Worm (Caenorhabditis elegans) whole organism, midembryonic: Measurements from ENCODE around the gene pqn-48.

ENCODE experiments used
- T22C8.4 ChIP-seq: fragments of 200-800 bp; sonication (Bioruptor generic); IDR thresholded peaks from 2 replicates; pipeline ENCODE4 v1.3.6; 2022; ENCODE audit warnings: missing genetic modification characterization, missing compliant biosample characterization
- cog-1 ChIP-seq: sonication (generic microtip); optimal IDR thresholded peaks from 2 replicates; lab custom pipeline; 2016; ENCODE audit warnings: missing genetic modification characterization, missing compliant biosample characterization
- flt-1 ChIP-seq: fragments of 200-800 bp; sonication (Bioruptor generic); IDR thresholded peaks from 2 replicates; pipeline ENCODE4 v1.3.6; 2022; ENCODE audit warnings: missing genetic modification characterization, missing compliant biosample characterization
- klf-2 ChIP-seq: fragments of 200-800 bp; sonication (Bioruptor generic); conservative IDR thresholded peaks from 2 replicates; pipeline ENCODE4 v1.3.6; 2022; ENCODE audit warnings: missing genetic modification reagents, missing genetic modification characterization, missing compliant biosample characterization
- med-1 ChIP-seq: sonication (generic microtip); optimal IDR thresholded peaks from 2 replicates; lab custom pipeline; 2017; ENCODE audit warnings: missing genetic modification characterization, mild to moderate bottlenecking, missing compliant biosample characterization, antibody characterized with exemption, missing genetic modification reagents; ENCODE audit not compliant: insufficient read depth
- ref-1 ChIP-seq: fragments of 200-800 bp; sonication (Bioruptor generic); conservative IDR thresholded peaks from 2 replicates; pipeline ENCODE4 v1.3.6; 2022; ENCODE audit warnings: missing genetic modification reagents, missing genetic modification characterization, missing compliant biosample characterization
- tab-1 ChIP-seq: fragments of 200-800 bp; sonication (Bioruptor generic); IDR thresholded peaks from 2 replicates; pipeline ENCODE4 v1.3.6; 2022; ENCODE audit warnings: missing genetic modification characterization, missing compliant biosample characterization
- ztf-29 ChIP-seq: fragments of 200-800 bp; sonication (Bioruptor generic); IDR thresholded peaks from 2 replicates; pipeline ENCODE4 v1.3.6; 2022; ENCODE audit warnings: missing genetic modification reagents, missing genetic modification characterization, missing compliant biosample characterization

DNA sequence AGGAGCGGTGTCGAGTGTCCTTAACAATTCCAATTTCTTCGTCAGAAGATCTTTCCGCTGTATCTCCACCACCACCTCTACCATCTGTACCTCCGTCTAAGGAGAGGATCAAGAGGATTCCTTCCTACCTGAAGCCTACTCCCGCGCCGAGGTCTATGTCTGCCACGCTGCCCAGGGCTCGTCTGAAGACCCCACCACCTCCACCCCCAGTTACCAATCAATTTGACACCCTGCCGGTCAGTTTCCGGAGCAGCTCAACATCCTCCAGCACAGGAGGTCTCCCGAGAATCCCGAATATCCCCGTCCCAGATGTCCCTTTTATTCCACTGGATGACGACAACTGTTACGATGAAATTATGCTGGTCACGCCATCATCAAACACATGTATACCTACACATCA lies 30.7 kb upstream of the pqn-48 start:
- TF ChIP-seq T22C8.4 (no peak), ref-1 (GFP tag; lab: Robert Waterston, UW) (no peak), tab-1 (no peak), cog-1 (tag; lab: Kevin White, UChicago) (no peak), ztf-29 (no peak), flt-1 (GFP tag; lab: Robert Waterston, UW) (no peak), med-1 (GFP tag; lab: Kevin White, UChicago) (no peak), klf-2 (GFP tag; lab: Robert Waterston, UW) (no peak)
